Fruit fly (Drosophila melanogaster) whole organism, embryonic: ENCODE results near the gene Pvf3.
A peak's percentile ranks its signal among the peaks of the same experiment; 100 is the strongest.

Source experiments
- ATbp ChIP-seq: fragments of 200-800 bp; sonication (Bioruptor generic); optimal IDR thresholded peaks from 2 replicates; lab custom pipeline; 2017; ENCODE audit warnings: missing biosample characterization, mild to moderate bottlenecking, missing genetic modification characterization, missing genetic modification reagents
- Adf1 ChIP-seq: fragments of 200-800 bp; sonication (Bioruptor generic); IDR thresholded peaks from 2 replicates; pipeline ENCODE4 v1.3.6; 2022; ENCODE audit warnings: missing biosample characterization, missing genetic modification characterization
- Bdp1 ChIP-seq: fragments of 200-800 bp; sonication (Bioruptor generic); optimal IDR thresholded peaks from 3 replicates; lab custom pipeline; 2016; ENCODE audit warnings: missing biosample characterization, missing genetic modification characterization
- CG12299 ChIP-seq: fragments of 200-800 bp; sonication (Bioruptor generic); optimal IDR thresholded peaks from 2 replicates; lab custom pipeline; 2018; ENCODE audit warnings: missing biosample characterization, mild to moderate bottlenecking, missing genetic modification characterization
- CG13624 ChIP-seq: fragments of 200-800 bp; sonication (Bioruptor generic); optimal IDR thresholded peaks from 2 replicates; lab custom pipeline; 2016; ENCODE audit warnings: missing biosample characterization, missing genetic modification characterization
- CG15073 ChIP-seq: fragments of 200-800 bp; sonication (Bioruptor generic); optimal IDR thresholded peaks from 2 replicates; lab custom pipeline; 2016; ENCODE audit warnings: missing biosample characterization, missing genetic modification characterization
- CG15269 ChIP-seq: fragments of 200-800 bp; sonication (Bioruptor generic); optimal IDR thresholded peaks from 2 replicates; lab custom pipeline; 2018; ENCODE audit warnings: missing biosample characterization, mild to moderate bottlenecking, missing genetic modification characterization, moderate library complexity
- CG1602 ChIP-seq: fragments of 200-800 bp; sonication (Bioruptor generic); optimal IDR thresholded peaks from 3 replicates; lab custom pipeline; 2016; ENCODE audit warnings: missing biosample characterization, missing genetic modification characterization
- CG17328 ChIP-seq: fragments of 200-800 bp; sonication (Bioruptor generic); IDR thresholded peaks from 2 replicates; pipeline ENCODE4 v1.3.6; 2022; ENCODE audit warnings: missing biosample characterization, missing genetic modification characterization
- CG17829 ChIP-seq: fragments of 200-800 bp; optimal IDR thresholded peaks from 2 replicates; lab custom pipeline; 2019; ENCODE audit warnings: missing biosample characterization, mild to moderate bottlenecking, missing genetic modification characterization, moderate library complexity
- CG17912 ChIP-seq: fragments of 200-800 bp; sonication (Bioruptor generic); optimal IDR thresholded peaks from 2 replicates; lab custom pipeline; 2018; ENCODE audit warnings: missing biosample characterization, mild to moderate bottlenecking, missing genetic modification characterization
- CG1792 ChIP-seq: fragments of 200-800 bp; sonication (Bioruptor generic); optimal IDR thresholded peaks from 2 replicates; lab custom pipeline; 2016; ENCODE audit warnings: missing biosample characterization, missing genetic modification characterization
- CG18476 ChIP-seq: fragments of 200-800 bp; sonication (Bioruptor generic); optimal IDR thresholded peaks from 2 replicates; lab custom pipeline; 2016; ENCODE audit warnings: missing biosample characterization, mild to moderate bottlenecking, missing genetic modification characterization
- CG2199 ChIP-seq: fragments of 200-800 bp; sonication (Bioruptor generic); IDR thresholded peaks from 3 replicates; pipeline ENCODE4 v1.3.6; 2022; ENCODE audit warnings: missing biosample characterization, missing genetic modification characterization
- CG2202 ChIP-seq: fragments of 200-800 bp; sonication (Bioruptor generic); optimal IDR thresholded peaks from 2 replicates; lab custom pipeline; 2018; ENCODE audit warnings: missing biosample characterization, mild to moderate bottlenecking, missing genetic modification characterization
- CG2678 ChIP-seq: fragments of 200-800 bp; sonication (Bioruptor generic); optimal IDR thresholded peaks from 3 replicates; lab custom pipeline; 2019; ENCODE audit warnings: missing biosample characterization, mild to moderate bottlenecking, missing genetic modification characterization, moderate library complexity
- CG30431 ChIP-seq: fragments of 200-800 bp; sonication (Bioruptor generic); optimal IDR thresholded peaks from 2 replicates; lab custom pipeline; 2017; ENCODE audit warnings: missing biosample characterization, missing genetic modification characterization
- CG4360 ChIP-seq: fragments of 200-800 bp; sonication (Bioruptor generic); IDR thresholded peaks from 2 replicates; pipeline ENCODE4 v1.3.6; 2022; ENCODE audit warnings: missing biosample characterization, missing genetic modification characterization
- CG4424 ChIP-seq: fragments of 200-800 bp; sonication (Bioruptor generic); optimal IDR thresholded peaks from 3 replicates; lab custom pipeline; 2016; ENCODE audit warnings: missing biosample characterization, missing genetic modification characterization
- CG6654 ChIP-seq: fragments of 200-800 bp; sonication (Bioruptor generic); optimal IDR thresholded peaks from 2 replicates; lab custom pipeline; 2017; ENCODE audit warnings: missing biosample characterization, mild to moderate bottlenecking, missing genetic modification characterization
- CG6689 ChIP-seq: fragments of 200-800 bp; sonication (Bioruptor generic); IDR thresholded peaks from 2 replicates; pipeline ENCODE4 v1.3.6; 2022; ENCODE audit warnings: missing biosample characterization, missing genetic modification characterization
- CG7372 ChIP-seq: fragments of 200-800 bp; sonication (Bioruptor generic); IDR thresholded peaks from 2 replicates; pipeline ENCODE4 v1.3.6; 2022; ENCODE audit warnings: missing biosample characterization, missing genetic modification characterization
- CG9797 ChIP-seq: fragments of 200-800 bp; sonication (Bioruptor generic); optimal IDR thresholded peaks from 3 replicates; lab custom pipeline; 2018; ENCODE audit warnings: missing biosample characterization, mild to moderate bottlenecking, missing genetic modification characterization
- Chrac-16 ChIP-seq: fragments of 200-800 bp; sonication (Bioruptor generic); optimal IDR thresholded peaks from 3 replicates; lab custom pipeline; 2016; ENCODE audit warnings: missing biosample characterization, missing genetic modification characterization
- Doc2 ChIP-seq: fragments of 200-800 bp; sonication (Bioruptor generic); IDR thresholded peaks from 2 replicates; pipeline ENCODE4 v1.3.6; 2022; ENCODE audit warnings: missing biosample characterization, missing genetic modification characterization
- E2f2 ChIP-seq: fragments of 200-800 bp; sonication (Bioruptor generic); IDR thresholded peaks from 2 replicates; pipeline ENCODE4 v1.3.6; 2022; ENCODE audit warnings: missing biosample characterization, missing genetic modification characterization
- Eip74EF ChIP-seq, 2 experiments: fragments of 200-800 bp in 1 of 2; fragments of >200 bp in 1 of 2; sonication (Bioruptor generic) in 1 of 2; optimal IDR thresholded peaks; 2 replicates each; lab custom pipeline; 2017 to 2019; ENCODE audit warnings: missing biosample characterization in 2 of 2, missing genetic modification characterization in 2 of 2, mild to moderate bottlenecking in 1 of 2, moderate library complexity in 1 of 2
- Hmx ChIP-seq: fragments of 200-800 bp; sonication (Bioruptor generic); optimal IDR thresholded peaks from 2 replicates; lab custom pipeline; 2016; ENCODE audit warnings: missing biosample characterization, missing genetic modification characterization
- Hr3 ChIP-seq: fragments of 200-800 bp; sonication (Bioruptor generic); optimal IDR thresholded peaks from 3 replicates; lab custom pipeline; 2016; ENCODE audit warnings: missing biosample characterization, missing genetic modification characterization
- Max ChIP-seq: fragments of 200-800 bp; sonication (Bioruptor generic); optimal IDR thresholded peaks from 2 replicates; lab custom pipeline; 2016; ENCODE audit warnings: missing biosample characterization, mild to moderate bottlenecking, missing genetic modification characterization
- NC2β ChIP-seq: fragments of 200-800 bp; sonication (Bioruptor generic); optimal IDR thresholded peaks from 2 replicates; lab custom pipeline; 2016; ENCODE audit warnings: missing biosample characterization, missing genetic modification characterization
- Nf-YB ChIP-seq: fragments of 200-800 bp; sonication (Bioruptor generic); optimal IDR thresholded peaks from 3 replicates; lab custom pipeline; 2019; ENCODE audit warnings: missing biosample characterization, mild to moderate bottlenecking, missing genetic modification characterization, moderate library complexity
- Rx ChIP-seq: fragments of 200-800 bp; sonication (Bioruptor generic); IDR thresholded peaks from 2 replicates; pipeline ENCODE4 v1.3.6; 2022; ENCODE audit warnings: missing biosample characterization, missing genetic modification characterization
- bigmax ChIP-seq: fragments of 200-800 bp; sonication (Bioruptor generic); optimal IDR thresholded peaks from 2 replicates; lab custom pipeline; 2018; ENCODE audit warnings: missing biosample characterization, mild to moderate bottlenecking, missing genetic modification characterization
- ci ChIP-seq: fragments of 200-800 bp; sonication (Bioruptor generic); IDR thresholded peaks from 3 replicates; pipeline ENCODE4 v1.3.6; 2022; ENCODE audit warnings: missing biosample characterization, missing genetic modification characterization
- disco-r ChIP-seq: fragments of 200-800 bp; sonication (Bioruptor generic); optimal IDR thresholded peaks from 2 replicates; lab custom pipeline; 2016; ENCODE audit warnings: missing biosample characterization, missing genetic modification characterization
- dmrt11E ChIP-seq: fragments of 200-800 bp; sonication (Bioruptor generic); optimal IDR thresholded peaks from 3 replicates; lab custom pipeline; 2018; ENCODE audit warnings: missing biosample characterization, mild to moderate bottlenecking, missing genetic modification characterization, moderate library complexity
- dmrt99B ChIP-seq: fragments of 200-800 bp; sonication (Bioruptor generic); optimal IDR thresholded peaks from 2 replicates; lab custom pipeline; 2018; ENCODE audit warnings: missing biosample characterization, mild to moderate bottlenecking, missing genetic modification characterization, moderate library complexity
- ems ChIP-seq: fragments of 200-800 bp; sonication (Bioruptor generic); optimal IDR thresholded peaks from 3 replicates; lab custom pipeline; 2016; ENCODE audit warnings: missing biosample characterization, missing genetic modification characterization
- ewg ChIP-seq: fragments of 200-800 bp; sonication (Bioruptor generic); optimal IDR thresholded peaks from 3 replicates; lab custom pipeline; 2017; ENCODE audit warnings: mild to moderate bottlenecking, missing biosample characterization, missing genetic modification reagents, missing genetic modification characterization
- gt ChIP-seq: fragments of 200-800 bp; sonication (Bioruptor generic); IDR thresholded peaks from 2 replicates; pipeline ENCODE4 v1.3.6; 2022; ENCODE audit warnings: missing biosample characterization, missing genetic modification characterization
- h ChIP-seq: fragments of >200 bp; optimal IDR thresholded peaks from 2 replicates; lab custom pipeline; 2017
- jumu ChIP-seq: fragments of 200-800 bp; sonication (Bioruptor generic); optimal IDR thresholded peaks from 3 replicates; lab custom pipeline; 2016; ENCODE audit warnings: missing biosample characterization, missing genetic modification characterization
- kay ChIP-seq: fragments of 200-800 bp; sonication (Bioruptor generic); optimal IDR thresholded peaks from 2 replicates; lab custom pipeline; 2016; ENCODE audit warnings: missing biosample characterization, missing genetic modification characterization
- p53 ChIP-seq: fragments of 200-800 bp; sonication (Bioruptor generic); optimal IDR thresholded peaks from 2 replicates; lab custom pipeline; 2016; ENCODE audit warnings: missing biosample characterization, missing genetic modification characterization
- psq ChIP-seq: fragments of 200-800 bp; sonication (Bioruptor generic); optimal IDR thresholded peaks from 2 replicates; lab custom pipeline; 2017; ENCODE audit warnings: missing biosample characterization, missing genetic modification characterization
- row ChIP-seq: fragments of 200-800 bp; sonication (Bioruptor generic); IDR thresholded peaks from 3 replicates; pipeline ENCODE4 v1.3.6; 2022; ENCODE audit warnings: missing biosample characterization, missing genetic modification characterization
- salm ChIP-seq: fragments of 200-800 bp; sonication (Bioruptor generic); optimal IDR thresholded peaks from 2 replicates; lab custom pipeline; 2018; ENCODE audit warnings: missing biosample characterization, mild to moderate bottlenecking, missing genetic modification characterization
- sd ChIP-seq: fragments of 200-800 bp; sonication (Bioruptor generic); optimal IDR thresholded peaks from 3 replicates; lab custom pipeline; 2018; ENCODE audit warnings: missing biosample characterization, mild to moderate bottlenecking, missing genetic modification characterization, moderate library complexity
- slbo ChIP-seq: fragments of 200-800 bp; sonication (Bioruptor generic); IDR thresholded peaks from 2 replicates; pipeline ENCODE4 v1.3.6; 2022; ENCODE audit warnings: missing biosample characterization, missing genetic modification characterization
- tgo ChIP-seq: fragments of 200-800 bp; sonication (Bioruptor generic); IDR thresholded peaks from 3 replicates; pipeline ENCODE4 v1.3.6; 2022; ENCODE audit warnings: missing biosample characterization, missing genetic modification characterization
- tup ChIP-seq: fragments of 200-800 bp; sonication (Bioruptor generic); optimal IDR thresholded peaks from 2 replicates; lab custom pipeline; 2016; ENCODE audit warnings: missing biosample characterization, mild to moderate bottlenecking, missing genetic modification characterization, moderate library complexity

The Pvf3 gene

dm6 chr2L:7123695-7124094 is 33.8 kb downstream of the Pvf3 start (continued):
- TF ChIP-seq CG6654 (GFP tag; lab: Kevin White, UChicago): peak; percentile 62
- peak; percentile 81 for TF ChIP-seq Chrac-16 (GFP tag; lab: Kevin White, UChicago)
- peak; percentile 37 for TF ChIP-seq p53 (GFP tag; lab: Kevin White, UChicago)
- peak; percentile 62 for TF ChIP-seq Rx (GFP tag; lab: Robert Waterston, UW)
- peak; percentile 51 for TF ChIP-seq kay
- peak; percentile 68 for TF ChIP-seq ATbp (GFP tag; lab: Kevin White, UChicago)
- peak; percentile 59 for TF ChIP-seq psq (GFP tag; lab: Kevin White, UChicago)
- TF ChIP-seq CG4360 (GFP tag; lab: Robert Waterston, UW): peak; percentile 63
- no peak for TF ChIP-seq CG17912
- peak; percentile 47; the same call in 1 of the 2 replicates for TF ChIP-seq gt (GFP tag; lab: Robert Waterston, UW)
- TF ChIP-seq CG9797: no peak
- peak; percentile 52 for TF ChIP-seq CG15269 (tag; lab: Kevin White, UChicago)
- TF ChIP-seq tgo: peak; percentile 74
- peak; percentile 37; the same call in 1 of the 2 replicates for TF ChIP-seq E2f2
- peak; percentile 77 for TF ChIP-seq row (GFP tag; lab: Robert Waterston, UW)
- peak; percentile 88 for TF ChIP-seq CG4424 (GFP tag; lab: Kevin White, UChicago)
- peak; percentile 85 for TF ChIP-seq NC2β (GFP tag; lab: Kevin White, UChicago)
- peak; percentile 65 for TF ChIP-seq ewg (GFP tag; lab: Kevin White, UChicago)
- TF ChIP-seq CG30431 (GFP tag; lab: Kevin White, UChicago): peak; percentile 65
- peak; percentile 71 for TF ChIP-seq CG18476 (GFP tag; lab: Kevin White, UChicago)
- peak; percentile 56 for TF ChIP-seq disco-r (GFP tag; lab: Kevin White, UChicago)
- peak; percentile 90 for TF ChIP-seq CG17829 (tag; lab: Kevin White, UChicago)
- peak; percentile 68 for TF ChIP-seq ems (GFP tag; lab: Kevin White, UChicago)
- no peak for TF ChIP-seq sd
- TF ChIP-seq dmrt99B: peak; percentile 81
- no peak for TF ChIP-seq Adf1
- TF ChIP-seq jumu (GFP tag; lab: Kevin White, UChicago): peak; percentile 81
- peak; percentile 67 for TF ChIP-seq Max (GFP tag; lab: Kevin White, UChicago)
- no peak for TF ChIP-seq h (lab: Kevin White, UChicago)
- peak; percentile 36 for TF ChIP-seq CG15073 (GFP tag; lab: Kevin White, UChicago)
- no peak for TF ChIP-seq bigmax
- TF ChIP-seq CG12299 (tag; lab: Kevin White, UChicago): no peak
- TF ChIP-seq dmrt11E (tag; lab: Kevin White, UChicago): peak; percentile 96
- TF ChIP-seq Doc2 (GFP tag; lab: Robert Waterston, UW): no peak
- no peak for TF ChIP-seq Hmx (GFP tag; lab: Kevin White, UChicago)
- peak; percentile 77 for TF ChIP-seq CG2678 (tag; lab: Kevin White, UChicago)
- TF ChIP-seq ci (GFP tag; lab: Robert Waterston, UW): peak; percentile 89
- peak; percentile 56 for TF ChIP-seq Nf-YB
- no peak for TF ChIP-seq CG7372 (GFP tag; lab: Robert Waterston, UW)
- peak; percentile 45 for TF ChIP-seq slbo (GFP tag; lab: Robert Waterston, UW)
- TF ChIP-seq CG13624 (GFP tag; lab: Kevin White, UChicago): peak; percentile 58
- TF ChIP-seq CG2202 (tag; lab: Kevin White, UChicago): peak; percentile 85
- peak; percentile 49 for TF ChIP-seq tup (GFP tag; lab: Kevin White, UChicago)
- peak; percentile 83 for TF ChIP-seq CG1602
- TF ChIP-seq CG17328: peak; percentile 86
- TF ChIP-seq CG6689 (GFP tag; lab: Robert Waterston, UW): peak; percentile 83
- peak; percentile 66 for TF ChIP-seq Bdp1 (GFP tag; lab: Kevin White, UChicago)
- TF ChIP-seq Hr3 (GFP tag; lab: Kevin White, UChicago): peak; percentile 73
- TF ChIP-seq Eip74EF (GFP tag; optimal IDR thresholded peaks at IDR 0.05; lab: Kevin White, UChicago): peak in 1 of 2 experiments; percentile 48
- TF ChIP-seq CG2199 (GFP tag; lab: Robert Waterston, UW): no peak
- TF ChIP-seq CG1792 (GFP tag; lab: Kevin White, UChicago): peak; percentile 78
- TF ChIP-seq salm (tag; lab: Kevin White, UChicago): peak; percentile 36
